Worm (Caenorhabditis elegans): ENCODE measurements around the gene orc-5.

ce11 chrIV:10701866-10702458, 32.4 kb downstream of the orc-5 start:
- no peak for TF ChIP-seq lin-13 (tag; optimal IDR thresholded peaks at IDR 0.05)
- no peak for TF ChIP-seq nhr-237 (tag; optimal IDR thresholded peaks at IDR 0.05)
- no peak for TF ChIP-seq nhr-28 (tag; optimal IDR thresholded peaks at IDR 0.05)

All from whole organism, mixed stage, embryonic.